Fruit fly (Drosophila melanogaster) whole organism, embryonic: ENCODE measurements around the gene MED14.

Source experiments
- Awh ChIP-seq: fragments of 200-800 bp; sonication (Bioruptor generic); IDR thresholded peaks from 2 replicates; pipeline ENCODE4, ENCODE4 v1.3.6; 2022; ENCODE audit warnings: missing biosample characterization, missing genetic modification characterization
- BtbVII ChIP-seq: fragments of 200-800 bp; sonication (Bioruptor generic); optimal IDR thresholded peaks from 3 replicates; lab custom pipeline; 2017; ENCODE audit warnings: missing biosample characterization, mild to moderate bottlenecking, missing genetic modification characterization
- CG10147 ChIP-seq: fragments of 200-800 bp; sonication (Bioruptor generic); optimal IDR thresholded peaks from 2 replicates; lab custom pipeline; 2019; ENCODE audit warnings: missing biosample characterization, mild to moderate bottlenecking, missing genetic modification characterization, moderate library complexity
- CG10209 ChIP-seq: fragments of 200-800 bp; sonication (Bioruptor generic); optimal IDR thresholded peaks from 3 replicates; lab custom pipeline; 2017; ENCODE audit warnings: missing biosample characterization, mild to moderate bottlenecking, missing genetic modification characterization, missing genetic modification reagents
- CG10565 ChIP-seq: fragments of 200-800 bp; sonication (Bioruptor generic); optimal IDR thresholded peaks from 3 replicates; lab custom pipeline; 2016; ENCODE audit warnings: missing biosample characterization, mild to moderate bottlenecking, missing genetic modification characterization
- CG10979 ChIP-seq: fragments of 200-800 bp; sonication (Bioruptor generic); optimal IDR thresholded peaks from 2 replicates; lab custom pipeline; 2018; ENCODE audit warnings: missing biosample characterization, mild to moderate bottlenecking, missing genetic modification characterization, moderate library complexity
- CG11398 ChIP-seq: fragments of 200-800 bp; sonication (Bioruptor generic); optimal IDR thresholded peaks from 2 replicates; lab custom pipeline; 2016; ENCODE audit warnings: missing biosample characterization, missing genetic modification characterization
- CG12236 ChIP-seq: fragments of 200-800 bp; sonication (Bioruptor generic); optimal IDR thresholded peaks from 2 replicates; lab custom pipeline; 2016; ENCODE audit warnings: missing biosample characterization, missing genetic modification characterization
- CG14014 ChIP-seq: fragments of 200-800 bp; sonication (Bioruptor generic); IDR thresholded peaks from 2 replicates; pipeline ENCODE4 v1.3.6; 2022; ENCODE audit warnings: missing biosample characterization, missing genetic modification characterization
- CG1602 ChIP-seq: fragments of 200-800 bp; sonication (Bioruptor generic); optimal IDR thresholded peaks from 3 replicates; lab custom pipeline; 2016; ENCODE audit warnings: missing biosample characterization, missing genetic modification characterization
- CG17328 ChIP-seq: fragments of 200-800 bp; sonication (Bioruptor generic); IDR thresholded peaks from 2 replicates; pipeline ENCODE4 v1.3.6; 2022; ENCODE audit warnings: missing biosample characterization, missing genetic modification characterization
- CG17385 ChIP-seq: fragments of 200-800 bp; sonication (Bioruptor generic); optimal IDR thresholded peaks from 3 replicates; lab custom pipeline; 2018; ENCODE audit warnings: missing biosample characterization, mild to moderate bottlenecking, missing genetic modification characterization
- CG1832 ChIP-seq: fragments of 200-800 bp; sonication (Bioruptor generic); optimal IDR thresholded peaks from 2 replicates; lab custom pipeline; 2017; ENCODE audit warnings: missing biosample characterization, mild to moderate bottlenecking, missing genetic modification characterization, inconsistent platforms
- CG4328 ChIP-seq: fragments of 200-800 bp; sonication (Bioruptor generic); optimal IDR thresholded peaks from 3 replicates; lab custom pipeline; 2017; ENCODE audit warnings: missing biosample characterization, missing genetic modification reagents, missing genetic modification characterization
- CG4707 ChIP-seq: fragments of 200-800 bp; sonication (Bioruptor generic); optimal IDR thresholded peaks from 2 replicates; lab custom pipeline; 2018; ENCODE audit warnings: missing biosample characterization, mild to moderate bottlenecking, missing genetic modification characterization, moderate library complexity
- CG4730 ChIP-seq: fragments of 200-800 bp; sonication (Bioruptor generic); IDR thresholded peaks from 2 replicates; pipeline ENCODE4 v1.3.6; 2022; ENCODE audit warnings: missing biosample characterization, missing genetic modification characterization
- CG7839 ChIP-seq: fragments of 200-800 bp; sonication (Bioruptor generic); optimal IDR thresholded peaks from 3 replicates; lab custom pipeline; 2018; ENCODE audit warnings: missing biosample characterization, mild to moderate bottlenecking, missing genetic modification characterization, moderate library complexity
- CG7928 ChIP-seq: fragments of 200-800 bp; sonication (Bioruptor generic); optimal IDR thresholded peaks from 2 replicates; lab custom pipeline; 2017; ENCODE audit warnings: missing biosample characterization, mild to moderate bottlenecking, missing genetic modification characterization
- CG9437 ChIP-seq: fragments of 200-800 bp; sonication (Bioruptor generic); optimal IDR thresholded peaks from 2 replicates; lab custom pipeline; 2018; ENCODE audit warnings: missing biosample characterization, mild to moderate bottlenecking, missing genetic modification characterization
- CTCF ChIP-seq: fragments of 200-800 bp; sonication (Bioruptor generic); optimal IDR thresholded peaks from 2 replicates; lab custom pipeline; 2017; ENCODE audit warnings: missing biosample characterization, mild to moderate bottlenecking, missing genetic modification characterization, moderate library complexity
- CkIIα-i1 ChIP-seq: fragments of 200-800 bp; sonication (Bioruptor generic); IDR thresholded peaks from 2 replicates; pipeline ENCODE4 v1.3.6; 2022; ENCODE audit warnings: missing biosample characterization, missing genetic modification characterization
- Fer1 ChIP-seq: fragments of 200-800 bp; sonication (Bioruptor generic); optimal IDR thresholded peaks from 2 replicates; lab custom pipeline; 2017; ENCODE audit warnings: missing biosample characterization, mild to moderate bottlenecking, missing genetic modification characterization
- Oli ChIP-seq: fragments of 200-800 bp; sonication (Bioruptor generic); optimal IDR thresholded peaks from 2 replicates; lab custom pipeline; 2018; ENCODE audit warnings: missing biosample characterization, mild to moderate bottlenecking, missing genetic modification characterization, moderate library complexity
- Taf1 ChIP-seq: fragments of 200-800 bp; sonication (Bioruptor generic); IDR thresholded peaks from 2 replicates; pipeline ENCODE4 v1.3.6; 2022; ENCODE audit warnings: missing biosample characterization, missing genetic modification characterization
- bigmax ChIP-seq: fragments of 200-800 bp; sonication (Bioruptor generic); optimal IDR thresholded peaks from 2 replicates; lab custom pipeline; 2018; ENCODE audit warnings: missing biosample characterization, mild to moderate bottlenecking, missing genetic modification characterization
- caup ChIP-seq: fragments of 200-800 bp; sonication (Bioruptor generic); optimal IDR thresholded peaks from 3 replicates; lab custom pipeline; 2017; ENCODE audit warnings: missing biosample characterization, mild to moderate bottlenecking, missing genetic modification characterization, moderate library complexity; ENCODE audit not compliant: severe bottlenecking
- crol ChIP-seq: fragments of 200-800 bp; sonication (Bioruptor generic); IDR thresholded peaks from 2 replicates; pipeline ENCODE4 v1.3.6; 2022; ENCODE audit warnings: missing biosample characterization, missing genetic modification characterization
- dimm ChIP-seq: fragments of 200-800 bp; sonication (Bioruptor generic); IDR thresholded peaks from 2 replicates; pipeline ENCODE4 v1.3.6; 2022; ENCODE audit warnings: missing biosample characterization, missing genetic modification characterization
- dm ChIP-seq: fragments of 200-800 bp; sonication (Bioruptor generic); optimal IDR thresholded peaks from 3 replicates; lab custom pipeline; 2016; ENCODE audit warnings: missing biosample characterization, missing genetic modification characterization
- eyg ChIP-seq: fragments of 200-800 bp; sonication (Bioruptor generic); optimal IDR thresholded peaks from 3 replicates; lab custom pipeline; 2016; ENCODE audit warnings: missing biosample characterization, missing genetic modification characterization
- fru ChIP-seq: fragments of >200 bp; optimal IDR thresholded peaks from 2 replicates; lab custom pipeline; 2017
- fu2 ChIP-seq: fragments of 200-800 bp; sonication (Bioruptor generic); optimal IDR thresholded peaks from 2 replicates; lab custom pipeline; 2016; ENCODE audit warnings: missing biosample characterization, missing genetic modification characterization
- gcm ChIP-seq: fragments of 200-800 bp; sonication (Bioruptor generic); optimal IDR thresholded peaks from 2 replicates; lab custom pipeline; 2019; ENCODE audit warnings: missing biosample characterization, mild to moderate bottlenecking, missing genetic modification characterization, moderate library complexity
- grn ChIP-seq: fragments of 200-800 bp; sonication (Bioruptor generic); optimal IDR thresholded peaks from 3 replicates; lab custom pipeline; 2017; ENCODE audit warnings: missing biosample characterization, missing genetic modification characterization
- gro ChIP-seq: fragments of 200-800 bp; sonication (Bioruptor generic); optimal IDR thresholded peaks from 2 replicates; lab custom pipeline; 2016; ENCODE audit warnings: missing biosample characterization, missing genetic modification characterization
- gsb-n ChIP-seq: fragments of 200-800 bp; sonication (Bioruptor generic); optimal IDR thresholded peaks from 3 replicates; lab custom pipeline; 2018; ENCODE audit warnings: missing biosample characterization, mild to moderate bottlenecking, missing genetic modification characterization
- jing ChIP-seq: fragments of 200-800 bp; sonication (Bioruptor generic); optimal IDR thresholded peaks from 2 replicates; lab custom pipeline; 2018; ENCODE audit warnings: missing biosample characterization, mild to moderate bottlenecking, missing genetic modification characterization
- lbe ChIP-seq: fragments of 200-800 bp; sonication (Bioruptor generic); optimal IDR thresholded peaks from 2 replicates; lab custom pipeline; 2016; ENCODE audit warnings: missing biosample characterization, mild to moderate bottlenecking, missing genetic modification characterization
- lilli ChIP-seq: fragments of 200-800 bp; sonication (Bioruptor generic); optimal IDR thresholded peaks from 3 replicates; lab custom pipeline; 2016; ENCODE audit warnings: missing biosample characterization, missing genetic modification characterization
- luna ChIP-seq: fragments of 200-800 bp; sonication (Bioruptor generic); optimal IDR thresholded peaks from 2 replicates; lab custom pipeline; 2016; ENCODE audit warnings: missing biosample characterization, missing genetic modification characterization
- mam ChIP-seq: fragments of 200-800 bp; sonication (Bioruptor generic); optimal IDR thresholded peaks from 3 replicates; lab custom pipeline; 2016; ENCODE audit warnings: missing biosample characterization, missing genetic modification characterization
- mld ChIP-seq: fragments of 200-800 bp; sonication (Bioruptor generic); IDR thresholded peaks from 3 replicates; pipeline ENCODE4 v1.3.6; 2022; ENCODE audit warnings: missing biosample characterization, missing genetic modification characterization; ENCODE audit not compliant: partially characterized antibody
- oc ChIP-seq: fragments of 200-800 bp; sonication (Bioruptor generic); optimal IDR thresholded peaks from 2 replicates; lab custom pipeline; 2018; ENCODE audit warnings: missing biosample characterization, mild to moderate bottlenecking, missing genetic modification characterization, moderate library complexity
- sens-2 ChIP-seq: fragments of 200-800 bp; sonication (Bioruptor generic); IDR thresholded peaks from 2 replicates; pipeline ENCODE4 v1.3.6; 2022; ENCODE audit warnings: missing biosample characterization, missing genetic modification characterization
- sna ChIP-seq: fragments of 200-800 bp; sonication (Bioruptor generic); IDR thresholded peaks from 2 replicates; pipeline ENCODE4 v1.3.6; 2022; ENCODE audit warnings: missing biosample characterization, missing genetic modification characterization; ENCODE audit not compliant: partially characterized antibody
- so ChIP-seq: fragments of 200-800 bp; sonication (Bioruptor generic); IDR thresholded peaks from 3 replicates; pipeline ENCODE4 v1.3.6; 2022; ENCODE audit warnings: missing biosample characterization, missing genetic modification characterization
- ssp ChIP-seq: fragments of 200-800 bp; sonication (Bioruptor generic); IDR thresholded peaks from 2 replicates; pipeline ENCODE4 v1.3.6; 2022; ENCODE audit warnings: missing biosample characterization, missing genetic modification characterization
- tup ChIP-seq: fragments of 200-800 bp; sonication (Bioruptor generic); optimal IDR thresholded peaks from 2 replicates; lab custom pipeline; 2016; ENCODE audit warnings: missing biosample characterization, mild to moderate bottlenecking, missing genetic modification characterization, moderate library complexity
- twi ChIP-seq: fragments of 200-800 bp; optimal IDR thresholded peaks from 2 replicates; lab custom pipeline; 2019; ENCODE audit warnings: missing biosample characterization, mild to moderate bottlenecking, missing genetic modification characterization, moderate library complexity

Gene MED14

dm6 chr3L:611639-612611 is 18.9 kb downstream of the MED14 start (continued):
- TF ChIP-seq lilli (GFP tag; lab: Kevin White, UChicago) = peak; percentile 70
- no peak for TF ChIP-seq grn (GFP tag; lab: Kevin White, UChicago)
- no peak for TF ChIP-seq CG1602
- TF ChIP-seq caup = peak; percentile 81
- peak; percentile 71 for TF ChIP-seq CG7839 (tag; lab: Kevin White, UChicago)
- no peak for TF ChIP-seq sna (GFP tag; lab: Robert Waterston, UW)
- peak; percentile 70 for TF ChIP-seq crol (GFP tag; lab: Robert Waterston, UW)
- TF ChIP-seq CG14014 = peak; percentile 80
- no peak for TF ChIP-seq lbe (GFP tag; lab: Kevin White, UChicago)
- TF ChIP-seq CG4707 (GFP tag; lab: Kevin White, UChicago) = peak; percentile 5
- TF ChIP-seq fru (lab: Kevin White, UChicago) = no peak
- peak; percentile 71 for TF ChIP-seq Oli (tag; lab: Kevin White, UChicago)
- peak; percentile 25 for TF ChIP-seq twi (tag; lab: Kevin White, UChicago)
- TF ChIP-seq CG11398 (GFP tag; lab: Kevin White, UChicago) = peak; percentile 41
- TF ChIP-seq luna (GFP tag; lab: Kevin White, UChicago) = no peak
- peak; percentile 51 for TF ChIP-seq fu2 (GFP tag; lab: Kevin White, UChicago)
- peak; percentile 83 for TF ChIP-seq CG7928 (GFP tag; lab: Kevin White, UChicago)
- no peak for TF ChIP-seq gro (GFP tag; lab: Kevin White, UChicago)
- peak; percentile 72 for TF ChIP-seq CG17385
- TF ChIP-seq CG10565 = no peak
- peak; percentile 47 for TF ChIP-seq CG12236 (GFP tag; lab: Kevin White, UChicago)
- peak; percentile 89 for TF ChIP-seq CG4328 (GFP tag; lab: Kevin White, UChicago)
- TF ChIP-seq so = peak; percentile 77
- peak; percentile 51 for TF ChIP-seq CG10979 (tag; lab: Kevin White, UChicago)
- TF ChIP-seq sens-2 (GFP tag; lab: Robert Waterston, UW) = peak; percentile 47; the same call in 1 of the 2 replicates
- TF ChIP-seq dimm (GFP tag; lab: Robert Waterston, UW) = peak; percentile 57
- no peak for TF ChIP-seq bigmax (GFP tag; lab: Kevin White, UChicago)
- peak; percentile 54 for TF ChIP-seq CG10147 (GFP tag; lab: Kevin White, UChicago)
- no peak for TF ChIP-seq CTCF
- peak; percentile 18 for TF ChIP-seq oc
- TF ChIP-seq Awh (GFP tag; lab: Robert Waterston, UW) = peak; percentile 82
- TF ChIP-seq CG9437 = peak; percentile 35
- TF ChIP-seq dm (GFP tag; lab: Kevin White, UChicago) = peak; percentile 45
- peak; percentile 74 for TF ChIP-seq Fer1
- peak; percentile 74 for TF ChIP-seq CG17328
- TF ChIP-seq CkIIα-i1 (GFP tag; lab: Robert Waterston, UW) = 0 out of 2 replicates have a peak, but pooled peaks have one; percentile 29
- TF ChIP-seq mam (GFP tag; lab: Kevin White, UChicago) = peak; percentile 48
- peak; percentile 75 for TF ChIP-seq BtbVII (GFP tag; lab: Kevin White, UChicago)
- peak; percentile 38 for TF ChIP-seq gcm (GFP tag; lab: Kevin White, UChicago)
- TF ChIP-seq CG4730 (GFP tag; lab: Robert Waterston, UW) = peak; percentile 61
- TF ChIP-seq tup = peak; percentile 30
- no peak for TF ChIP-seq CG1832
- peak; percentile 52 for TF ChIP-seq ssp (GFP tag; lab: Robert Waterston, UW)
- TF ChIP-seq CG10209 (GFP tag; lab: Kevin White, UChicago) = peak; percentile 72
- TF ChIP-seq gsb-n = peak; percentile 29
- no peak for TF ChIP-seq mld (GFP tag; lab: Robert Waterston, UW)
- peak; percentile 12 for TF ChIP-seq eyg (GFP tag; lab: Kevin White, UChicago)
- peak; percentile 48; the same call in 1 of the 2 replicates for TF ChIP-seq Taf1
- TF ChIP-seq jing = no peak
